Fruit fly (Drosophila melanogaster) whole organism, prepupa: ENCODE measurements around the gene Osi24.

Experiments
- CG11294 ChIP-seq: fragments of 200-800 bp; sonication (Bioruptor generic); IDR thresholded peaks from 2 replicates; pipeline ENCODE4 v1.3.6; 2022; ENCODE audit warnings: missing biosample characterization, missing genetic modification characterization
- CG11902 ChIP-seq: fragments of 200-800 bp; sonication (Bioruptor generic); optimal IDR thresholded peaks from 3 replicates; lab custom pipeline; 2016; ENCODE audit warnings: missing biosample characterization, missing genetic modification characterization
- CG15336 ChIP-seq: fragments of 200-800 bp; sonication (Bioruptor generic); IDR thresholded peaks from 2 replicates; pipeline ENCODE4 v1.3.6; 2022; ENCODE audit warnings: missing biosample characterization, missing genetic modification characterization
- CG31627 ChIP-seq: fragments of 200-800 bp; sonication (Bioruptor generic); optimal IDR thresholded peaks from 3 replicates; lab custom pipeline; 2016; ENCODE audit warnings: missing biosample characterization, missing genetic modification characterization
- CG32006 ChIP-seq: fragments of 200-800 bp; sonication (Bioruptor generic); optimal IDR thresholded peaks from 3 replicates; lab custom pipeline; 2017; ENCODE audit warnings: missing biosample characterization, mild to moderate bottlenecking, missing genetic modification characterization
- CG3919 ChIP-seq: fragments of 200-800 bp; sonication (Bioruptor generic); optimal IDR thresholded peaks from 3 replicates; lab custom pipeline; 2016; ENCODE audit warnings: missing biosample characterization, missing genetic modification characterization
- CG4318 ChIP-seq: fragments of 200-800 bp; sonication (Bioruptor generic); optimal IDR thresholded peaks from 3 replicates; lab custom pipeline; 2017; ENCODE audit warnings: missing biosample characterization, mild to moderate bottlenecking, missing genetic modification characterization
- CG6163 ChIP-seq: fragments of 200-800 bp; sonication (Bioruptor generic); IDR thresholded peaks from 3 replicates; pipeline ENCODE4 v1.3.6; 2022; ENCODE audit warnings: missing biosample characterization, missing genetic modification characterization
- CG6276 ChIP-seq: fragments of 200-800 bp; sonication (Bioruptor generic); optimal IDR thresholded peaks from 2 replicates; lab custom pipeline; 2017; ENCODE audit warnings: missing biosample characterization, mild to moderate bottlenecking, missing genetic modification characterization
- CG6808 ChIP-seq: fragments of 200-800 bp; sonication (Bioruptor generic); optimal IDR thresholded peaks from 3 replicates; lab custom pipeline; 2017; ENCODE audit warnings: missing biosample characterization, missing genetic modification characterization, mild to moderate bottlenecking, moderate library complexity, missing genetic modification reagents
- CG7368 ChIP-seq: fragments of 200-800 bp; sonication (Bioruptor generic); optimal IDR thresholded peaks from 3 replicates; lab custom pipeline; 2016; ENCODE audit warnings: missing biosample characterization, missing genetic modification characterization
- CG8319 ChIP-seq: fragments of 200-800 bp; sonication (Bioruptor generic); optimal IDR thresholded peaks from 3 replicates; lab custom pipeline; 2016; ENCODE audit warnings: missing biosample characterization, missing genetic modification characterization
- CG8632 ChIP-seq: fragments of 200-800 bp; sonication (Bioruptor generic); optimal IDR thresholded peaks from 3 replicates; lab custom pipeline; 2016; ENCODE audit warnings: missing biosample characterization, missing genetic modification characterization
- CG9139 ChIP-seq: fragments of 200-800 bp; sonication (Bioruptor generic); optimal IDR thresholded peaks from 3 replicates; lab custom pipeline; 2017; ENCODE audit warnings: missing biosample characterization, mild to moderate bottlenecking, missing genetic modification characterization
- Eip75B ChIP-seq: fragments of 200-800 bp; sonication (Bioruptor generic); optimal IDR thresholded peaks from 3 replicates; lab custom pipeline; 2016; ENCODE audit warnings: missing biosample characterization, missing genetic modification characterization
- Eip78C ChIP-seq: fragments of 200-800 bp; sonication (Bioruptor generic); peaks from one replicate; lab custom pipeline; 2016; ENCODE audit warnings: missing biosample characterization, missing genetic modification characterization
- Eip93F ChIP-seq: fragments of 200-800 bp; sonication (Bioruptor generic); optimal IDR thresholded peaks from 2 replicates; lab custom pipeline; 2016; ENCODE audit warnings: missing biosample characterization, mild to moderate bottlenecking, missing genetic modification characterization
- Ets96B ChIP-seq: fragments of 200-800 bp; optimal IDR thresholded peaks from 2 replicates; lab custom pipeline; 2019; ENCODE audit warnings: missing biosample characterization, mild to moderate bottlenecking, missing genetic modification characterization, moderate library complexity
- Gug ChIP-seq: fragments of 200-800 bp; sonication (Bioruptor generic); IDR thresholded peaks from 2 replicates; pipeline ENCODE4 v1.3.6; 2022; ENCODE audit warnings: missing biosample characterization, missing genetic modification characterization
- Hr39 ChIP-seq: fragments of 200-800 bp; sonication (Bioruptor generic); optimal IDR thresholded peaks from 2 replicates; lab custom pipeline; 2016; ENCODE audit warnings: missing biosample characterization, missing genetic modification characterization
- Hr4 ChIP-seq: fragments of 200-800 bp; sonication (Bioruptor generic); optimal IDR thresholded peaks from 3 replicates; lab custom pipeline; 2016; ENCODE audit warnings: missing biosample characterization, missing genetic modification characterization
- Lpt ChIP-seq: fragments of 200-800 bp; sonication (Bioruptor generic); optimal IDR thresholded peaks from 3 replicates; lab custom pipeline; 2016; ENCODE audit warnings: missing biosample characterization, missing genetic modification characterization
- Met ChIP-seq: fragments of 200-800 bp; sonication (Bioruptor generic); optimal IDR thresholded peaks from 3 replicates; lab custom pipeline; 2016; ENCODE audit warnings: missing biosample characterization, missing genetic modification characterization
- OdsH ChIP-seq: fragments of 200-800 bp; sonication (Bioruptor generic); optimal IDR thresholded peaks from 3 replicates; lab custom pipeline; 2016; ENCODE audit warnings: missing biosample characterization, missing genetic modification characterization
- Sox15 ChIP-seq: fragments of 200-800 bp; sonication (Bioruptor generic); optimal IDR thresholded peaks from 3 replicates; lab custom pipeline; 2016; ENCODE audit warnings: missing biosample characterization, missing genetic modification characterization
- achi ChIP-seq: fragments of 200-800 bp; sonication (Bioruptor generic); optimal IDR thresholded peaks from 3 replicates; lab custom pipeline; 2016; ENCODE audit warnings: missing biosample characterization, missing genetic modification characterization
- acj6 ChIP-seq: fragments of 200-800 bp; sonication (Bioruptor generic); optimal IDR thresholded peaks from 3 replicates; lab custom pipeline; 2016; ENCODE audit warnings: missing biosample characterization, missing genetic modification characterization
- cyc ChIP-seq: fragments of 200-800 bp; sonication (Bioruptor generic); optimal IDR thresholded peaks from 3 replicates; lab custom pipeline; 2016; ENCODE audit warnings: missing biosample characterization, missing genetic modification characterization
- dac ChIP-seq: fragments of 200-800 bp; sonication (Bioruptor generic); optimal IDR thresholded peaks from 2 replicates; lab custom pipeline; 2017; ENCODE audit warnings: missing biosample characterization, mild to moderate bottlenecking, missing genetic modification characterization
- dsx ChIP-seq: fragments of 200-800 bp; optimal IDR thresholded peaks from 3 replicates; lab custom pipeline; 2019; ENCODE audit warnings: missing biosample characterization, mild to moderate bottlenecking, missing genetic modification characterization, moderate library complexity; ENCODE audit not compliant: poor library complexity, severe bottlenecking
- eg ChIP-seq: fragments of 200-800 bp; sonication (Bioruptor generic); IDR thresholded peaks from 3 replicates; pipeline ENCODE4 v1.3.6; 2022; ENCODE audit warnings: missing biosample characterization, missing genetic modification characterization
- fd59A ChIP-seq: fragments of 200-800 bp; sonication (Bioruptor generic); optimal IDR thresholded peaks from 2 replicates; lab custom pipeline; 2017; ENCODE audit warnings: missing biosample characterization, mild to moderate bottlenecking, missing genetic modification characterization, missing genetic modification reagents
- lz ChIP-seq: fragments of 200-800 bp; sonication (Bioruptor generic); optimal IDR thresholded peaks from 3 replicates; lab custom pipeline; 2016; ENCODE audit warnings: missing biosample characterization, missing genetic modification characterization
- net ChIP-seq: fragments of 200-800 bp; sonication (Bioruptor generic); optimal IDR thresholded peaks from 3 replicates; lab custom pipeline; 2016; ENCODE audit warnings: missing biosample characterization, missing genetic modification characterization
- pdm3 ChIP-seq: fragments of 200-800 bp; sonication (Bioruptor generic); optimal IDR thresholded peaks from 3 replicates; lab custom pipeline; 2016; ENCODE audit warnings: missing biosample characterization, missing genetic modification characterization
- salr ChIP-seq, 2 experiments: fragments of 200-800 bp; sonication (Bioruptor generic); optimal IDR thresholded peaks; 3 replicates each; lab custom pipeline; 2016 to 2018; ENCODE audit warnings: missing biosample characterization in 2 of 2, missing genetic modification characterization in 2 of 2, mild to moderate bottlenecking in 1 of 2
- ss ChIP-seq, 2 experiments: fragments of 200-800 bp; sonication (Bioruptor generic); optimal IDR thresholded peaks; 2 replicates in 1 of 2; 3 replicates in 1 of 2; lab custom pipeline; 2017 to 2018; ENCODE audit warnings: mild to moderate bottlenecking in 2 of 2, missing biosample characterization in 2 of 2, missing genetic modification characterization in 2 of 2, moderate library complexity in 1 of 2
- svp ChIP-seq: fragments of 200-800 bp; sonication (Bioruptor generic); peaks from one replicate; lab custom pipeline; 2016; ENCODE audit warnings: missing biosample characterization, missing genetic modification characterization
- vri ChIP-seq: fragments of 200-800 bp; sonication (Bioruptor generic); optimal IDR thresholded peaks from 3 replicates; lab custom pipeline; 2016; ENCODE audit warnings: missing biosample characterization, mild to moderate bottlenecking, missing genetic modification characterization

Osi24 gene

dm6 chr3R:6214227-6214626 lies 15.6 kb downstream of the Osi24 start (continued):
- TF ChIP-seq dsx, result no peak
- TF ChIP-seq CG31627 (GFP tag; lab: Kevin White, UChicago), result no peak
- TF ChIP-seq eg (GFP tag; lab: Robert Waterston, UW), result peak; percentile 87
- no peak for TF ChIP-seq Hr39
- peak; percentile 76 for TF ChIP-seq Gug
- TF ChIP-seq Met (GFP tag; lab: Kevin White, UChicago), result no peak
- peak; percentile 42; the same call in 1 of the 2 replicates for TF ChIP-seq CG11294
- TF ChIP-seq CG8632 (GFP tag; lab: Kevin White, UChicago), result no peak
- TF ChIP-seq, all 60 proteins: peak for 28

DNA sequence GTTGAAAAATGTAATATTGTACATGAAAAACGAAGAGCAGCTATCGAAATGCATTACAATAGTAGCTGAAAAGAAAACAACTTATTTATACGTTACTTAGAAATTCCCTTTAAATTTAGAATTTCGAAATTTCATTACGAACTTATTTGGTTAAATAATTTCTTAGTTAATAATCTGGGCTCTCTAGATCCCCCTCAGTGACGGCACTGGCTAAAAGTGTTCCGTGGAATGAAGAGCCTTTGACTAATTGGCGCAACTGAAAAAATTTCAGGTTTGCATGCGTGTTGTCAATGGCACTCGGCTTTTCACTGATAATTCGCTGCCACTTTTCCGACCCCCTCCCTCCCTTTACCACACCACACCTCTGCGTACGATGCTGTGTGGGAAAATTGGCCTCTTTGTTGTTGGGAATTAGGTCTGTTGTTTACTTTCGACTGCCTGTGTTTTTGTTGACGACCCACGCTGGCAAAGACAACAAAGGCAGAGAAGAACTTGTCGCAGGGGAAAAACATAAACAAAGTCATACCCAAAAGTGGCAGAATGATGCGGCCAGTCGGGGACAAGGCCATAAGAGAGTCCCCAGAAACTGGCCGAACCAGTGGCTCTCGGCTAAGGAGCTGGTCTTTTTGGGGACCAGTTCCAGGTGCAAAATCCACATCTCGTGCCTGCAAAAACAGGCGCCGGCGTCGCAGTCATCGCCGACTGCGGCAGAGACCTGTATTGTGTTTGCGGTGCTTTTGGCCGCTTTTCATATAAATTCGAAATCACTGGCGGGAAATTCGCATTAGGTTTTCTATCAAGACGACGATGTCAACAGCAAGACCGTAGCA lies 16.7 kb downstream of the Osi24 start, which contains the start of gene Osi3:
TSS of gene Osi3 (plus strand) at position 780 of the 830 bp plus-strand sequence.
- TF ChIP-seq dac (GFP tag; lab: Kevin White, UChicago) (peak; percentile 52), CG8319 (GFP tag; lab: Kevin White, UChicago) (no peak), cyc (GFP tag; lab: Kevin White, UChicago) (no peak), Eip75B (GFP tag; lab: Kevin White, UChicago) (peak; percentile 4), achi (peak; percentile 7), net (GFP tag; lab: Kevin White, UChicago) (peak; percentile 18), ss (GFP tag; optimal IDR thresholded peaks at IDR 0.05; lab: Kevin White, UChicago) (peak in 1 of 2 experiments; percentile 14), lz (GFP tag; lab: Kevin White, UChicago) (no peak), CG6276 (GFP tag; lab: Kevin White, UChicago) (peak; percentile 40), CG11294 (no peak), Eip78C (GFP tag; lab: Kevin White, UChicago) (peak; percentile 81), CG15336 (GFP tag; lab: Robert Waterston, UW) (peak; percentile 26; the same call in 1 of the 2 replicates), svp (GFP tag; lab: Kevin White, UChicago) (peak; percentile 59), salr (GFP tag; optimal IDR thresholded peaks at IDR 0.05; lab: Kevin White, UChicago) (peak in 1 of 2 experiments; percentile 21), CG6163 (GFP tag; lab: Robert Waterston, UW) (no peak), CG11902 (GFP tag; lab: Kevin White, UChicago) (no peak), CG32006 (peak; percentile 84), Hr4 (peak; percentile 65), acj6 (peak; percentile 6), Ets96B (tag; lab: Kevin White, UChicago) (no peak), Sox15 (GFP tag; lab: Kevin White, UChicago) (no peak), eg (GFP tag; lab: Robert Waterston, UW) (0 out of 3 replicates have a peak, but pooled peaks have one; percentile 35), CG6808 (no peak), CG9139 (GFP tag; lab: Kevin White, UChicago) (no peak), CG8632 (GFP tag; lab: Kevin White, UChicago) (peak; percentile 15), pdm3 (peak; percentile 12), CG4318 (GFP tag; lab: Kevin White, UChicago) (peak; percentile 54), Lpt (no peak), Eip93F (GFP tag; lab: Kevin White, UChicago) (no peak), CG3919 (GFP tag; lab: Kevin White, UChicago) (peak; percentile 8), OdsH (peak; percentile 32), dsx (no peak), fd59A (GFP tag; lab: Kevin White, UChicago) (no peak), vri (GFP tag; lab: Kevin White, UChicago) (no peak), CG7368 (GFP tag; lab: Kevin White, UChicago) (no peak)
